Worm (Caenorhabditis elegans) whole organism, mixed stage, embryonic: Measurements from ENCODE around the gene K05F6.8.

Experiments used
- M03D4.4 ChIP-seq: sonication (generic microtip); optimal IDR thresholded peaks from 2 replicates; lab custom pipeline; 2017; ENCODE audit warnings: mild to moderate bottlenecking, missing genetic modification characterization, missing compliant biosample characterization
- bed-3 ChIP-seq: fragments of 200-800 bp; sonication (Bioruptor generic); optimal IDR thresholded peaks from 3 replicates; lab custom pipeline; 2018; ENCODE audit warnings: mild to moderate bottlenecking, missing genetic modification characterization, moderate library complexity, missing compliant biosample characterization
- ceh-39 ChIP-seq: fragments of 150-350 bp; optimal IDR thresholded peaks from 2 replicates; lab custom pipeline; 2014; ENCODE audit warnings: missing biosample characterization, missing genetic modification characterization
- ceh-43 ChIP-seq: fragments of 200-800 bp; sonication (Bioruptor generic); optimal IDR thresholded peaks from 2 replicates; lab custom pipeline; 2018; ENCODE audit warnings: mild to moderate bottlenecking, missing genetic modification characterization, moderate library complexity, missing compliant biosample characterization
- ceh-83 ChIP-seq: fragments of 200-800 bp; sonication (Bioruptor generic); optimal IDR thresholded peaks from 2 replicates; lab custom pipeline; 2018; ENCODE audit warnings: mild to moderate bottlenecking, missing genetic modification characterization, missing compliant biosample characterization
- ces-1 ChIP-seq: fragments of 150-350 bp; optimal IDR thresholded peaks from 2 replicates; lab custom pipeline; 2014; ENCODE audit warnings: missing biosample characterization, missing genetic modification reagents, missing genetic modification characterization
- cnd-1 ChIP-seq: fragments of 200-800 bp; sonication (Bioruptor generic); optimal IDR thresholded peaks from 2 replicates; lab custom pipeline; 2018; ENCODE audit warnings: mild to moderate bottlenecking, missing genetic modification characterization, missing compliant biosample characterization
- drap-1 ChIP-seq: fragments of 200-800 bp; sonication (Bioruptor generic); optimal IDR thresholded peaks from 3 replicates; lab custom pipeline; 2018; ENCODE audit warnings: mild to moderate bottlenecking, missing genetic modification characterization, missing compliant biosample characterization
- elt-1 ChIP-seq: sonication (generic microtip); optimal IDR thresholded peaks from 2 replicates; lab custom pipeline; 2017; ENCODE audit warnings: missing genetic modification characterization, mild to moderate bottlenecking, missing compliant biosample characterization, antibody characterized with exemption, moderate library complexity, borderline replicate concordance; ENCODE audit not compliant: insufficient read depth
- elt-3 ChIP-seq: fragments of 150-350 bp; optimal IDR thresholded peaks from 2 replicates; lab custom pipeline; 2014; ENCODE audit warnings: missing biosample characterization, missing genetic modification characterization
- flh-1 ChIP-seq: fragments of 200-800 bp; sonication (Bioruptor generic); optimal IDR thresholded peaks from 2 replicates; lab custom pipeline; 2018; ENCODE audit warnings: mild to moderate bottlenecking, missing genetic modification characterization, moderate library complexity, missing compliant biosample characterization
- ham-2 ChIP-seq: fragments of 200-800 bp; sonication (Bioruptor generic); optimal IDR thresholded peaks from 2 replicates; lab custom pipeline; 2018; ENCODE audit warnings: mild to moderate bottlenecking, missing genetic modification characterization, missing compliant biosample characterization
- hlh-1 ChIP-seq: fragments of 150-350 bp; optimal IDR thresholded peaks from 2 replicates; lab custom pipeline; 2014; ENCODE audit warnings: missing biosample characterization, missing genetic modification reagents, missing genetic modification characterization
- lin-13 ChIP-seq: fragments of 150-350 bp; optimal IDR thresholded peaks from 2 replicates; lab custom pipeline; 2014; ENCODE audit warnings: missing biosample characterization, missing genetic modification characterization
- lin-32 ChIP-seq: fragments of 200-800 bp; sonication (Bioruptor generic); optimal IDR thresholded peaks from 2 replicates; lab custom pipeline; 2018; ENCODE audit warnings: mild to moderate bottlenecking, missing genetic modification characterization, missing compliant biosample characterization
- lsy-2 ChIP-seq: fragments of 150-350 bp; optimal IDR thresholded peaks from 2 replicates; lab custom pipeline; 2014; ENCODE audit warnings: missing biosample characterization, missing genetic modification characterization
- mls-2 ChIP-seq: sonication (generic microtip); optimal IDR thresholded peaks from 2 replicates; lab custom pipeline; 2016; ENCODE audit warnings: mild to moderate bottlenecking, missing genetic modification characterization, moderate library complexity, missing compliant biosample characterization
- nhr-2 ChIP-seq: fragments of 150-350 bp; optimal IDR thresholded peaks from 2 replicates; lab custom pipeline; 2014; ENCODE audit warnings: missing biosample characterization, missing genetic modification characterization
- nhr-237 ChIP-seq: fragments of 150-350 bp; optimal IDR thresholded peaks from 2 replicates; lab custom pipeline; 2014; ENCODE audit warnings: missing biosample characterization, missing genetic modification characterization
- nhr-28 ChIP-seq: fragments of 150-350 bp; optimal IDR thresholded peaks from 2 replicates; lab custom pipeline; 2014; ENCODE audit warnings: missing biosample characterization, missing genetic modification characterization
- nhr-76 ChIP-seq: sonication (generic microtip); optimal IDR thresholded peaks from 2 replicates; lab custom pipeline; 2017; ENCODE audit warnings: missing biosample characterization, missing genetic modification characterization
- pha-4 ChIP-seq: fragments of 150-350 bp; optimal IDR thresholded peaks from 2 replicates; lab custom pipeline; 2018; ENCODE audit warnings: missing biosample characterization, missing genetic modification reagents, missing genetic modification characterization
- sem-2 ChIP-seq: fragments of 200-800 bp; sonication (Bioruptor generic); optimal IDR thresholded peaks from 2 replicates; lab custom pipeline; 2018; ENCODE audit warnings: mild to moderate bottlenecking, missing genetic modification characterization, missing compliant biosample characterization
- snpc-4 ChIP-seq: fragments of 150-350 bp; optimal IDR thresholded peaks from 2 replicates; lab custom pipeline; 2014; ENCODE audit warnings: missing biosample characterization, missing genetic modification characterization
- sptf-1 ChIP-seq: sonication (generic microtip); optimal IDR thresholded peaks from 2 replicates; lab custom pipeline; 2017; ENCODE audit warnings: mild to moderate bottlenecking, missing genetic modification characterization, moderate library complexity, missing compliant biosample characterization
- tbx-8 ChIP-seq: fragments of 200-800 bp; sonication (Bioruptor generic); optimal IDR thresholded peaks from 2 replicates; lab custom pipeline; 2018; ENCODE audit warnings: mild to moderate bottlenecking, missing genetic modification characterization, moderate library complexity, missing compliant biosample characterization
- unc-120 ChIP-seq: sonication (generic microtip); optimal IDR thresholded peaks from 2 replicates; lab custom pipeline; 2017; ENCODE audit warnings: missing genetic modification characterization, missing compliant biosample characterization; ENCODE audit not compliant: poor library complexity, severe bottlenecking
- unc-39 ChIP-seq: fragments of 150-350 bp; optimal IDR thresholded peaks from 2 replicates; lab custom pipeline; 2014; ENCODE audit warnings: missing biosample characterization, missing genetic modification characterization
- unc-62 ChIP-seq: fragments of 150-350 bp; optimal IDR thresholded peaks from 2 replicates; lab custom pipeline; 2014; ENCODE audit warnings: missing biosample characterization, missing genetic modification reagents, missing genetic modification characterization
- zip-8 ChIP-seq: fragments of 150-350 bp; optimal IDR thresholded peaks from 2 replicates; lab custom pipeline; 2014; ENCODE audit warnings: missing biosample characterization, missing genetic modification characterization
- ztf-11 ChIP-seq: fragments of 150-350 bp; optimal IDR thresholded peaks from 2 replicates; lab custom pipeline; 2014; ENCODE audit warnings: missing biosample characterization, missing genetic modification characterization

K05F6.8 gene

ce11 chrII:1600661-1601060, 33.1 kb upstream of the K05F6.8 start, which contains the start of gene bath-26:
bath-26 (minus strand) TSS chrII:1600761.
- TF ChIP-seq drap-1 (GFP tag; lab: Kevin White, UChicago) (no peak), ham-2 (no peak), ces-1 (GFP tag; lab: Kevin White, UChicago) (no peak)

ce11 chrII:1597101-1598088, 29.8 kb upstream of the K05F6.8 start, which contains the start of gene bath-46:
bath-46 (plus strand) TSS chrII:1597906.
- TF ChIP-seq nhr-28 (tag; lab: Kevin White, UChicago) (no peak), elt-3 (tag; lab: Kevin White, UChicago) (no peak), ceh-39 (tag; lab: Kevin White, UChicago) (no peak), hlh-1 (no peak), sptf-1 (tag; lab: Kevin White, UChicago) (no peak), unc-62 (GFP tag; lab: Kevin White, UChicago) (no peak), unc-39 (tag; lab: Kevin White, UChicago) (no peak), snpc-4 (tag; lab: Kevin White, UChicago) (no peak), M03D4.4 (no peak), cnd-1 (no peak), elt-1 (no peak)

ce11 chrII:1595137-1595536, 27.6 kb upstream of the K05F6.8 start, which contains the start of gene clec-20:
clec-20 (minus strand) TSS chrII:1595237.
- TF ChIP-seq ceh-83 (GFP tag; lab: Kevin White, UChicago) (no peak), sptf-1 (tag; lab: Kevin White, UChicago) (no peak), cnd-1 (no peak)

- no peak for TF ChIP-seq hlh-1
- TF ChIP-seq mls-2 (tag; lab: Kevin White, UChicago) = no peak
- no peak for TF ChIP-seq pha-4 (tag; lab: Kevin White, UChicago)
- no peak for TF ChIP-seq bed-3 (GFP tag; lab: Kevin White, UChicago)
- TF ChIP-seq ztf-11 (tag; lab: Kevin White, UChicago) = no peak
- TF ChIP-seq lsy-2 (tag; lab: Kevin White, UChicago) = no peak
- TF ChIP-seq flh-1 (GFP tag; lab: Kevin White, UChicago) = no peak
- TF ChIP-seq nhr-237 (tag; lab: Kevin White, UChicago) = no peak
- TF ChIP-seq lin-13 (tag; lab: Kevin White, UChicago) = no peak
- no peak for TF ChIP-seq nhr-76 (tag; lab: Kevin White, UChicago)
- TF ChIP-seq ceh-83 (GFP tag; lab: Kevin White, UChicago) = no peak
- no peak for TF ChIP-seq elt-1
- no peak for TF ChIP-seq sem-2 (GFP tag; lab: Kevin White, UChicago)
- TF ChIP-seq lin-32 (GFP tag; lab: Kevin White, UChicago) = no peak
- TF ChIP-seq ceh-39 (tag; lab: Kevin White, UChicago) = no peak
- no peak for TF ChIP-seq zip-8 (tag; lab: Kevin White, UChicago)
- TF ChIP-seq sptf-1 (tag; lab: Kevin White, UChicago) = no peak
These were observed 22.3 kb upstream of the K05F6.8 start, which contains the start of gene T07H3.7 for ce11 chrII:1589845-1590244. T07H3.7 (minus strand) TSS chrII:1589945.

ce11 chrII:1586305-1586704, 18.8 kb upstream of the K05F6.8 start, which contains the start of gene T07H3.8:
T07H3.8 (plus strand) TSS chrII:1586605.
- TF ChIP-seq unc-39 (tag; lab: Kevin White, UChicago) (no peak), ztf-11 (tag; lab: Kevin White, UChicago) (no peak), snpc-4 (tag; lab: Kevin White, UChicago) (no peak), sem-2 (GFP tag; lab: Kevin White, UChicago) (no peak), mls-2 (tag; lab: Kevin White, UChicago) (no peak), zip-8 (tag; lab: Kevin White, UChicago) (no peak), elt-3 (tag; lab: Kevin White, UChicago) (no peak), elt-1 (no peak), nhr-2 (no peak), ham-2 (no peak), cnd-1 (no peak), lin-32 (GFP tag; lab: Kevin White, UChicago) (no peak), tbx-8 (GFP tag; lab: Kevin White, UChicago) (no peak), ceh-83 (GFP tag; lab: Kevin White, UChicago) (no peak), M03D4.4 (no peak), unc-62 (GFP tag; lab: Kevin White, UChicago) (no peak), ceh-43 (GFP tag; lab: Kevin White, UChicago) (no peak), unc-120 (tag; lab: Kevin White, UChicago) (no peak), pha-4 (tag; lab: Kevin White, UChicago) (no peak), lin-13 (tag; lab: Kevin White, UChicago) (no peak)
